Worm (Caenorhabditis elegans) whole organism, mixed stage, embryonic: Measurements from ENCODE around the gene F58E6.6.

Experiments used
- M03D4.4 ChIP-seq: sonication (generic microtip); optimal IDR thresholded peaks from 2 replicates; lab custom pipeline; 2017; ENCODE audit warnings: mild to moderate bottlenecking, missing genetic modification characterization, missing compliant biosample characterization
- bed-3 ChIP-seq: fragments of 200-800 bp; sonication (Bioruptor generic); optimal IDR thresholded peaks from 3 replicates; lab custom pipeline; 2018; ENCODE audit warnings: mild to moderate bottlenecking, missing genetic modification characterization, moderate library complexity, missing compliant biosample characterization
- blmp-1 ChIP-seq: fragments of 150-350 bp; optimal IDR thresholded peaks from 2 replicates; lab custom pipeline; 2014; ENCODE audit warnings: missing biosample characterization, missing genetic modification characterization
- ceh-39 ChIP-seq: fragments of 150-350 bp; optimal IDR thresholded peaks from 2 replicates; lab custom pipeline; 2014; ENCODE audit warnings: missing biosample characterization, missing genetic modification characterization
- ceh-83 ChIP-seq: fragments of 200-800 bp; sonication (Bioruptor generic); optimal IDR thresholded peaks from 2 replicates; lab custom pipeline; 2018; ENCODE audit warnings: mild to moderate bottlenecking, missing genetic modification characterization, missing compliant biosample characterization
- ces-1 ChIP-seq: fragments of 150-350 bp; optimal IDR thresholded peaks from 2 replicates; lab custom pipeline; 2014; ENCODE audit warnings: missing biosample characterization, missing genetic modification reagents, missing genetic modification characterization
- cnd-1 ChIP-seq: fragments of 200-800 bp; sonication (Bioruptor generic); optimal IDR thresholded peaks from 2 replicates; lab custom pipeline; 2018; ENCODE audit warnings: mild to moderate bottlenecking, missing genetic modification characterization, missing compliant biosample characterization
- drap-1 ChIP-seq: fragments of 200-800 bp; sonication (Bioruptor generic); optimal IDR thresholded peaks from 3 replicates; lab custom pipeline; 2018; ENCODE audit warnings: mild to moderate bottlenecking, missing genetic modification characterization, missing compliant biosample characterization
- elt-1 ChIP-seq: sonication (generic microtip); optimal IDR thresholded peaks from 2 replicates; lab custom pipeline; 2017; ENCODE audit warnings: missing genetic modification characterization, mild to moderate bottlenecking, missing compliant biosample characterization, antibody characterized with exemption, moderate library complexity, borderline replicate concordance; ENCODE audit not compliant: insufficient read depth
- elt-3 ChIP-seq: fragments of 150-350 bp; optimal IDR thresholded peaks from 2 replicates; lab custom pipeline; 2014; ENCODE audit warnings: missing biosample characterization, missing genetic modification characterization
- flh-1 ChIP-seq: fragments of 200-800 bp; sonication (Bioruptor generic); optimal IDR thresholded peaks from 2 replicates; lab custom pipeline; 2018; ENCODE audit warnings: mild to moderate bottlenecking, missing genetic modification characterization, moderate library complexity, missing compliant biosample characterization
- ham-2 ChIP-seq: fragments of 200-800 bp; sonication (Bioruptor generic); optimal IDR thresholded peaks from 2 replicates; lab custom pipeline; 2018; ENCODE audit warnings: mild to moderate bottlenecking, missing genetic modification characterization, missing compliant biosample characterization
- hlh-1 ChIP-seq: fragments of 150-350 bp; optimal IDR thresholded peaks from 2 replicates; lab custom pipeline; 2014; ENCODE audit warnings: missing biosample characterization, missing genetic modification reagents, missing genetic modification characterization
- lsy-2 ChIP-seq: fragments of 150-350 bp; optimal IDR thresholded peaks from 2 replicates; lab custom pipeline; 2014; ENCODE audit warnings: missing biosample characterization, missing genetic modification characterization
- mab-5 ChIP-seq: fragments of 150-350 bp; optimal IDR thresholded peaks from 2 replicates; lab custom pipeline; 2014; ENCODE audit warnings: missing biosample characterization, missing genetic modification characterization
- mep-1 ChIP-seq: fragments of 150-350 bp; optimal IDR thresholded peaks from 2 replicates; lab custom pipeline; 2017; ENCODE audit warnings: missing biosample characterization, missing genetic modification reagents, missing genetic modification characterization, inconsistent platforms
- mls-2 ChIP-seq: sonication (generic microtip); optimal IDR thresholded peaks from 2 replicates; lab custom pipeline; 2016; ENCODE audit warnings: mild to moderate bottlenecking, missing genetic modification characterization, moderate library complexity, missing compliant biosample characterization
- nhr-12 ChIP-seq: fragments of 150-350 bp; optimal IDR thresholded peaks from 2 replicates; lab custom pipeline; 2014; ENCODE audit warnings: missing biosample characterization, missing genetic modification characterization
- nhr-2 ChIP-seq: fragments of 150-350 bp; optimal IDR thresholded peaks from 2 replicates; lab custom pipeline; 2014; ENCODE audit warnings: missing biosample characterization, missing genetic modification characterization
- nhr-237 ChIP-seq: fragments of 150-350 bp; optimal IDR thresholded peaks from 2 replicates; lab custom pipeline; 2014; ENCODE audit warnings: missing biosample characterization, missing genetic modification characterization
- nhr-28 ChIP-seq: fragments of 150-350 bp; optimal IDR thresholded peaks from 2 replicates; lab custom pipeline; 2014; ENCODE audit warnings: missing biosample characterization, missing genetic modification characterization
- nhr-76 ChIP-seq: sonication (generic microtip); optimal IDR thresholded peaks from 2 replicates; lab custom pipeline; 2017; ENCODE audit warnings: missing biosample characterization, missing genetic modification characterization
- pha-4 ChIP-seq: fragments of 150-350 bp; optimal IDR thresholded peaks from 2 replicates; lab custom pipeline; 2018; ENCODE audit warnings: missing biosample characterization, missing genetic modification reagents, missing genetic modification characterization
- sem-2 ChIP-seq: fragments of 200-800 bp; sonication (Bioruptor generic); optimal IDR thresholded peaks from 2 replicates; lab custom pipeline; 2018; ENCODE audit warnings: mild to moderate bottlenecking, missing genetic modification characterization, missing compliant biosample characterization
- snpc-4 ChIP-seq: fragments of 150-350 bp; optimal IDR thresholded peaks from 2 replicates; lab custom pipeline; 2014; ENCODE audit warnings: missing biosample characterization, missing genetic modification characterization
- sptf-1 ChIP-seq: sonication (generic microtip); optimal IDR thresholded peaks from 2 replicates; lab custom pipeline; 2017; ENCODE audit warnings: mild to moderate bottlenecking, missing genetic modification characterization, moderate library complexity, missing compliant biosample characterization
- tbx-8 ChIP-seq: fragments of 200-800 bp; sonication (Bioruptor generic); optimal IDR thresholded peaks from 2 replicates; lab custom pipeline; 2018; ENCODE audit warnings: mild to moderate bottlenecking, missing genetic modification characterization, moderate library complexity, missing compliant biosample characterization
- unc-120 ChIP-seq: sonication (generic microtip); optimal IDR thresholded peaks from 2 replicates; lab custom pipeline; 2017; ENCODE audit warnings: missing genetic modification characterization, missing compliant biosample characterization; ENCODE audit not compliant: poor library complexity, severe bottlenecking
- unc-39 ChIP-seq: fragments of 150-350 bp; optimal IDR thresholded peaks from 2 replicates; lab custom pipeline; 2014; ENCODE audit warnings: missing biosample characterization, missing genetic modification characterization
- unc-62 ChIP-seq: fragments of 150-350 bp; optimal IDR thresholded peaks from 2 replicates; lab custom pipeline; 2014; ENCODE audit warnings: missing biosample characterization, missing genetic modification reagents, missing genetic modification characterization
- zip-8 ChIP-seq: fragments of 150-350 bp; optimal IDR thresholded peaks from 2 replicates; lab custom pipeline; 2014; ENCODE audit warnings: missing biosample characterization, missing genetic modification characterization
- ztf-11 ChIP-seq: fragments of 150-350 bp; optimal IDR thresholded peaks from 2 replicates; lab custom pipeline; 2014; ENCODE audit warnings: missing biosample characterization, missing genetic modification characterization

The F58E6.6 gene

DNA sequence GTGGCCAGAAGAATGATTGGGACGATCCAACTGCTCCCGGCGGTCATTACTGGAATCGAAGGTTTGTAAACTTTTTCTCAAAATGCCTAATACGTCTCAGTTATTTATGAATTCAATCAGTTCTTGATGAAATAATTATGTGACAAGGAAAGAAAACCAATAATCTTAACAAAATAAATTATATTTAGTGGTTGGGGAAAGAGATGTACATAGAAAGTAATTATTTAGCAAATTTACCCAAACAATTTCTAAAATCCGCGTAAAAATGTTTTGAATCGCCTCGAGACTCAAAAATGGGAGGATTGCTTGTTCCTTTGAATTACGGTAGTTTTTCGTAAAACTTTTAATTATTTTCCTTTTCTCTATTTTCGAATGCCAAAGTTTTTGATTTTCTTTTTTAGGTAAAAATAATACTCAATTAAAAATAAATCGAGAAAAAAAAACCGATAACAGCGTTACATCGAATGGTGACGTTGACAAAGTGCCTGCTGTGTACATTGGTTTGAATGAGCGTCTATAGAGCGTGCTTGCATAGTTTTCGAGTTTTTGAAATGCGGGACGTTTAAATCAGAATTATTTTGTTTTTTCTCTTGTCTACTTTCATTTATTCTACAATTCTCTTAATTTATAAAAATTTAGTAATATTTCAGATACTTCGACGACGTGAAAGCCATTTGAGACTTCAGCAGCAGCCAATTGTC is 23.2 kb downstream of the F58E6.6 start, which contains the start of the genes aagr-3 and drap-1:
TSS of gene aagr-3 (minus strand) at position 51 of the 701 bp plus-strand sequence.
TSS of gene drap-1 (plus strand) at position 645 of the 701 bp plus-strand sequence.
- TF ChIP-seq ham-2 (no peak), elt-3 (tag; lab: Kevin White, UChicago) (no peak), ces-1 (GFP tag; lab: Kevin White, UChicago) (peak; percentile 58), nhr-76 (tag; lab: Kevin White, UChicago) (no peak), elt-1 (no peak), mab-5 (tag; lab: Kevin White, UChicago) (no peak), mep-1 (tag; lab: Kevin White, UChicago) (peak; percentile 76), hlh-1 (tag; lab: Kevin White, UChicago) (peak; percentile 16), sptf-1 (tag; lab: Kevin White, UChicago) (no peak), pha-4 (tag; lab: Kevin White, UChicago) (peak; percentile 73), bed-3 (GFP tag; lab: Kevin White, UChicago) (no peak), nhr-237 (tag; lab: Kevin White, UChicago) (no peak), lsy-2 (tag; lab: Kevin White, UChicago) (peak; percentile 45), blmp-1 (tag; lab: Kevin White, UChicago) (no peak), mls-2 (tag; lab: Kevin White, UChicago) (no peak), ceh-39 (peak; percentile 91)
- TF ChIP-seq, all 35 proteins: peak for 6

DNA sequence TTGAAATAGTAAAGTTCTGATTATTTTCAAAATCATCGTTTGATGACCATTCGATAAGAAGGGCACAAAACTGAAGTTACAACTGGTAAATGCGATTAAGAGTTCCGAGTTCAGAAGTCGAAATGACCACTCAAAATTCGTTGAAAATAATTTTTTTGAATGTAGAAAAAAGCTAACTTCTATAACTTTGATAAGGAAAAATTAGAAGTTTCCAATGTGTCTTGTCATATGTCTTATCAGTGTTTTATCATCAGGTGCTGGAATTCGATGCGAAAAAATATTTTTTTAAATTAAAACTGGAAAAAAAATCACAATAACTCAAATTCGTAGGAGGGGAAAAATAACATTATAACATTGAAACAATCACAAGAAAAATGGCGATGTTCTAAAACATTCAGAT is 27.1 kb downstream of the F58E6.6 start:
- TF ChIP-seq ceh-83 (GFP tag; lab: Kevin White, UChicago) (no peak), snpc-4 (no peak), nhr-237 (tag; lab: Kevin White, UChicago) (no peak), M03D4.4 (no peak), hlh-1 (tag; lab: Kevin White, UChicago) (no peak), drap-1 (GFP tag; lab: Kevin White, UChicago) (no peak), sptf-1 (tag; lab: Kevin White, UChicago) (no peak), bed-3 (GFP tag; lab: Kevin White, UChicago) (no peak), flh-1 (GFP tag; lab: Kevin White, UChicago) (no peak), ceh-39 (no peak), unc-39 (no peak), elt-3 (tag; lab: Kevin White, UChicago) (no peak), unc-120 (tag; lab: Kevin White, UChicago) (no peak), cnd-1 (no peak), nhr-12 (tag; lab: Kevin White, UChicago) (no peak), ces-1 (GFP tag; lab: Kevin White, UChicago) (no peak), ztf-11 (no peak)

ce11 chrV:9724021-9724671 is 28.7 kb downstream of the F58E6.6 start, which contains the start of gene slcr-46.3:
TSS of gene slcr-46.3 (minus strand) at chrV:9724106.
- TF ChIP-seq unc-62 (GFP tag; lab: Kevin White, UChicago), result peak; percentile 10
- TF ChIP-seq M03D4.4, result peak; percentile 34
- TF ChIP-seq nhr-2, result peak; percentile 64
- peak; percentile 32 for TF ChIP-seq ham-2
- no peak for TF ChIP-seq sem-2 (GFP tag; lab: Kevin White, UChicago)
- peak; percentile 6 for TF ChIP-seq mab-5 (tag; lab: Kevin White, UChicago)
- no peak for TF ChIP-seq bed-3 (GFP tag; lab: Kevin White, UChicago)
- TF ChIP-seq mep-1 (tag; lab: Kevin White, UChicago), result peak; percentile 17
- no peak for TF ChIP-seq unc-120 (tag; lab: Kevin White, UChicago)
- no peak for TF ChIP-seq lsy-2 (tag; lab: Kevin White, UChicago)
- TF ChIP-seq pha-4 (tag; lab: Kevin White, UChicago), result peak; percentile 43
- TF ChIP-seq cnd-1, result no peak
- TF ChIP-seq elt-3 (tag; lab: Kevin White, UChicago), result no peak
- TF ChIP-seq snpc-4, result no peak
- TF ChIP-seq flh-1 (GFP tag; lab: Kevin White, UChicago), result no peak
- peak; percentile 84 for TF ChIP-seq zip-8 (tag; lab: Kevin White, UChicago)

DNA sequence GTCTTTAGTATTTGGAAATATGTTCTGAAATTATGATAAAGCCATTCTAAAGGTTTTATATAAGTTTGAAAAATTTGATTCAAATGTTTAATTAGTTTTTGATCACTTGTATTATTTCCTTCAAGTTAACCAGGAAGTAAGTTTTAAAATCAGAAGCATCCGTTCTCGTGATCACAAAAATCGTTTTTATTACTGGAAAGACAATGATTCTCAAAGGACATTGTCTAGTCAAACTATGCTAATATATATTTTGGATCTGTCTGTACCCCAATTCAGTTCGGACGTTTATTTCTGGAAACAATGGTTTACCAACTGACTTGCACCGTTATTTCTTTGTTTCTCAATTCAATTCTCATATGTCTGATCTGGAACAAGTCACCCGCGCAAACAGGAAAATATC is 36.4 kb downstream of the F58E6.6 start, which contains the start of gene str-188:
TSS of gene str-188 (plus strand) at position 301 of the 400 bp plus-strand sequence.
- TF ChIP-seq nhr-2 (no peak), mab-5 (tag; lab: Kevin White, UChicago) (no peak), blmp-1 (tag; lab: Kevin White, UChicago) (no peak), cnd-1 (no peak), nhr-28 (tag; lab: Kevin White, UChicago) (no peak), nhr-12 (tag; lab: Kevin White, UChicago) (no peak), pha-4 (tag; lab: Kevin White, UChicago) (no peak), hlh-1 (tag; lab: Kevin White, UChicago) (no peak), sem-2 (GFP tag; lab: Kevin White, UChicago) (no peak), ceh-83 (GFP tag; lab: Kevin White, UChicago) (no peak), zip-8 (tag; lab: Kevin White, UChicago) (no peak), mep-1 (tag; lab: Kevin White, UChicago) (no peak), nhr-76 (tag; lab: Kevin White, UChicago) (no peak), elt-3 (tag; lab: Kevin White, UChicago) (no peak), unc-120 (tag; lab: Kevin White, UChicago) (no peak), sptf-1 (tag; lab: Kevin White, UChicago) (no peak), tbx-8 (GFP tag; lab: Kevin White, UChicago) (no peak)
